Worm (Caenorhabditis elegans) whole organism, early embryonic: ENCODE results near the gene acdh-7.

ENCODE experiments used
- aly-1 ChIP-seq: sonication (generic microtip); optimal IDR thresholded peaks from 2 replicates; lab custom pipeline; 2016; ENCODE audit warnings: missing genetic modification characterization, missing compliant biosample characterization
- ama-1 ChIP-seq: fragments of 150-350 bp; optimal IDR thresholded peaks from 2 replicates; lab custom pipeline; 2014

ce11 chrX:17243053-17243452, 26.1 kb upstream of the acdh-7 start, which contains the start of gene T25G12.13:
- no peak for TF ChIP-seq aly-1 (tag; lab: Kevin White, UChicago)
- TF ChIP-seq ama-1 (lab: Kevin White, UChicago): no peak
